Fruit fly (Drosophila melanogaster) S2 (cell line): Measurements from ENCODE around the gene Art8.

Source experiments
- CG8478 ChIP-seq: fragments of >200 bp; optimal IDR thresholded peaks from 2 replicates; lab custom pipeline; 2018
- CTCF ChIP-seq, 2 experiments: fragments of >200 bp; optimal IDR thresholded peaks; 2 replicates each; lab custom pipeline; 2018

DNA sequence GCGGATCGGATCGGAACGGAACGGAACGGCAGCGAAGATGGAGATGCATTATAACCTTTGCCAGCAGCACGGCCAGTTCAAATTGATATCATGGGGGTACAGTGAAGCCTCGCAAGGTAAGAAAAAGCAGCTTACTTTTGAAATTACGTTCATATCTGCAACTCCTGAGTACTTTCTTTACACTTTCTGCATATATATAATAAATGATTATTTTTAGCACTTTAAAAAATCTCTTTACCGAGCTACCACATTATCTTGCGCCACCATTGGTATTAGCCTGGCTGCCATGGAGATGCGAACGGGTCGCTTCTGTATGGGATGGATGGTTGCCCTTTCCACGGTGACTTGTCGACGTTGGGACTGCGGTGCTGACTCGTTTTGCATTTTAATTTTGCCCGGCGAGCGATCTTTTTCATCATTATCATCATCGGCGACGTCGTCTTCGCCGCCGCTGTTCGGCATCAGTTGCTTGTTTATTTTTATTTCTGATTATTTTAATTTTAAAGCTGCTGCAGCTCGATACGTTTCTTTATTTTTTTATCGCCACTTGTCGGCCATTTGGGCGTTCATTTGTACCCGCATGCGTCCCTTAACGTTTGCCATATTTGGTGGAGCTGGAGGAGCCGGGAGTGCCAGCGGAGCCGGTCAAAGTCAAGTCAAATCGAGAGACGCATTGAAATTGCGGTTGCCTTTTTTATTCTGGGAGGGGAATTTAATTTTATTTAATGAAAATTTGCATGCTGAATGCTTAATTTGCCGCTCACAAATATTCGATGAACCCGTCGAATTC, 42.3 kb upstream of the Art8 start:
- TF ChIP-seq CG8478 (lab: Kevin White, UChicago), result no peak
- TF ChIP-seq CTCF (optimal IDR thresholded peaks at IDR 0.05; lab: Kevin White, UChicago), result no peak
